Fruit fly (Drosophila melanogaster) whole organism, prepupa: ENCODE results near the gene CG46467.
A peak's percentile ranks its signal among the peaks of the same experiment; 100 is the strongest.

Source experiments
- Blimp-1 ChIP-seq: fragments of 200-800 bp; sonication (Bioruptor generic); optimal IDR thresholded peaks from 3 replicates; lab custom pipeline; 2017; ENCODE audit warnings: missing biosample characterization, missing genetic modification characterization, mild to moderate bottlenecking, moderate library complexity, missing genetic modification reagents
- CG10631 ChIP-seq: fragments of 200-800 bp; sonication (Bioruptor generic); optimal IDR thresholded peaks from 2 replicates; lab custom pipeline; 2016; ENCODE audit warnings: missing biosample characterization, missing genetic modification characterization
- CG10669 ChIP-seq: fragments of 200-800 bp; sonication (Bioruptor generic); optimal IDR thresholded peaks from 3 replicates; lab custom pipeline; 2018; ENCODE audit warnings: missing biosample characterization, mild to moderate bottlenecking, missing genetic modification characterization, moderate library complexity
- CG11294 ChIP-seq: fragments of 200-800 bp; sonication (Bioruptor generic); IDR thresholded peaks from 2 replicates; pipeline ENCODE4 v1.3.6; 2022; ENCODE audit warnings: missing biosample characterization, missing genetic modification characterization
- CG11762 ChIP-seq: fragments of 200-800 bp; sonication (Bioruptor generic); optimal IDR thresholded peaks from 3 replicates; lab custom pipeline; 2016; ENCODE audit warnings: missing biosample characterization, missing genetic modification characterization; ENCODE audit not compliant: insufficient read depth
- CG11902 ChIP-seq: fragments of 200-800 bp; sonication (Bioruptor generic); optimal IDR thresholded peaks from 3 replicates; lab custom pipeline; 2016; ENCODE audit warnings: missing biosample characterization, missing genetic modification characterization
- CG15336 ChIP-seq: fragments of 200-800 bp; sonication (Bioruptor generic); IDR thresholded peaks from 2 replicates; pipeline ENCODE4 v1.3.6; 2022; ENCODE audit warnings: missing biosample characterization, missing genetic modification characterization
- CG16779 ChIP-seq: fragments of 200-800 bp; sonication (Bioruptor generic); optimal IDR thresholded peaks from 3 replicates; lab custom pipeline; 2017; ENCODE audit warnings: missing biosample characterization, mild to moderate bottlenecking, missing genetic modification characterization
- CG3032 ChIP-seq: fragments of 200-800 bp; optimal IDR thresholded peaks from 2 replicates; lab custom pipeline; 2019; ENCODE audit warnings: missing biosample characterization, mild to moderate bottlenecking, missing genetic modification characterization, moderate library complexity
- CG31627 ChIP-seq: fragments of 200-800 bp; sonication (Bioruptor generic); optimal IDR thresholded peaks from 3 replicates; lab custom pipeline; 2016; ENCODE audit warnings: missing biosample characterization, missing genetic modification characterization
- CG32006 ChIP-seq: fragments of 200-800 bp; sonication (Bioruptor generic); optimal IDR thresholded peaks from 3 replicates; lab custom pipeline; 2017; ENCODE audit warnings: missing biosample characterization, mild to moderate bottlenecking, missing genetic modification characterization
- CG34406 ChIP-seq: fragments of 200-800 bp; sonication (Bioruptor generic); optimal IDR thresholded peaks from 3 replicates; lab custom pipeline; 2016; ENCODE audit warnings: missing biosample characterization, missing genetic modification characterization
- CG4318 ChIP-seq: fragments of 200-800 bp; sonication (Bioruptor generic); optimal IDR thresholded peaks from 3 replicates; lab custom pipeline; 2017; ENCODE audit warnings: missing biosample characterization, mild to moderate bottlenecking, missing genetic modification characterization
- CG6163 ChIP-seq: fragments of 200-800 bp; sonication (Bioruptor generic); IDR thresholded peaks from 3 replicates; pipeline ENCODE4 v1.3.6; 2022; ENCODE audit warnings: missing biosample characterization, missing genetic modification characterization
- CG6276 ChIP-seq: fragments of 200-800 bp; sonication (Bioruptor generic); optimal IDR thresholded peaks from 2 replicates; lab custom pipeline; 2017; ENCODE audit warnings: missing biosample characterization, mild to moderate bottlenecking, missing genetic modification characterization
- CG6792 ChIP-seq: fragments of 200-800 bp; sonication (Bioruptor generic); optimal IDR thresholded peaks from 3 replicates; lab custom pipeline; 2016; ENCODE audit warnings: missing biosample characterization, missing genetic modification characterization
- CG6808 ChIP-seq: fragments of 200-800 bp; sonication (Bioruptor generic); optimal IDR thresholded peaks from 3 replicates; lab custom pipeline; 2017; ENCODE audit warnings: missing biosample characterization, missing genetic modification characterization, mild to moderate bottlenecking, moderate library complexity, missing genetic modification reagents
- CG7368 ChIP-seq: fragments of 200-800 bp; sonication (Bioruptor generic); optimal IDR thresholded peaks from 3 replicates; lab custom pipeline; 2016; ENCODE audit warnings: missing biosample characterization, missing genetic modification characterization
- CG8319 ChIP-seq: fragments of 200-800 bp; sonication (Bioruptor generic); optimal IDR thresholded peaks from 3 replicates; lab custom pipeline; 2016; ENCODE audit warnings: missing biosample characterization, missing genetic modification characterization
- CG8632 ChIP-seq: fragments of 200-800 bp; sonication (Bioruptor generic); optimal IDR thresholded peaks from 3 replicates; lab custom pipeline; 2016; ENCODE audit warnings: missing biosample characterization, missing genetic modification characterization
- CG9139 ChIP-seq: fragments of 200-800 bp; sonication (Bioruptor generic); optimal IDR thresholded peaks from 3 replicates; lab custom pipeline; 2017; ENCODE audit warnings: missing biosample characterization, mild to moderate bottlenecking, missing genetic modification characterization
- Eip75B ChIP-seq: fragments of 200-800 bp; sonication (Bioruptor generic); optimal IDR thresholded peaks from 3 replicates; lab custom pipeline; 2016; ENCODE audit warnings: missing biosample characterization, missing genetic modification characterization
- Eip78C ChIP-seq: fragments of 200-800 bp; sonication (Bioruptor generic); peaks from one replicate; lab custom pipeline; 2016; ENCODE audit warnings: missing biosample characterization, missing genetic modification characterization
- Eip93F ChIP-seq: fragments of 200-800 bp; sonication (Bioruptor generic); optimal IDR thresholded peaks from 2 replicates; lab custom pipeline; 2016; ENCODE audit warnings: missing biosample characterization, mild to moderate bottlenecking, missing genetic modification characterization
- Ets21C ChIP-seq: fragments of 200-800 bp; sonication (Bioruptor generic); optimal IDR thresholded peaks from 3 replicates; lab custom pipeline; 2016; ENCODE audit warnings: missing biosample characterization, missing genetic modification characterization
- Ets96B ChIP-seq: fragments of 200-800 bp; optimal IDR thresholded peaks from 2 replicates; lab custom pipeline; 2019; ENCODE audit warnings: missing biosample characterization, mild to moderate bottlenecking, missing genetic modification characterization, moderate library complexity
- Gug ChIP-seq: fragments of 200-800 bp; sonication (Bioruptor generic); IDR thresholded peaks from 2 replicates; pipeline ENCODE4 v1.3.6; 2022; ENCODE audit warnings: missing biosample characterization, missing genetic modification characterization
- Hr38 ChIP-seq: sonication (Bioruptor generic); optimal IDR thresholded peaks from 2 replicates; lab custom pipeline; 2016; ENCODE audit warnings: missing biosample characterization, missing genetic modification characterization
- Hr39 ChIP-seq: fragments of 200-800 bp; sonication (Bioruptor generic); optimal IDR thresholded peaks from 2 replicates; lab custom pipeline; 2016; ENCODE audit warnings: missing biosample characterization, missing genetic modification characterization
- Hr4 ChIP-seq: fragments of 200-800 bp; sonication (Bioruptor generic); optimal IDR thresholded peaks from 3 replicates; lab custom pipeline; 2016; ENCODE audit warnings: missing biosample characterization, missing genetic modification characterization
- Lpt ChIP-seq: fragments of 200-800 bp; sonication (Bioruptor generic); optimal IDR thresholded peaks from 3 replicates; lab custom pipeline; 2016; ENCODE audit warnings: missing biosample characterization, missing genetic modification characterization
- OdsH ChIP-seq: fragments of 200-800 bp; sonication (Bioruptor generic); optimal IDR thresholded peaks from 3 replicates; lab custom pipeline; 2016; ENCODE audit warnings: missing biosample characterization, missing genetic modification characterization
- Smox ChIP-seq: fragments of 200-800 bp; sonication (Bioruptor generic); optimal IDR thresholded peaks from 3 replicates; lab custom pipeline; 2016; ENCODE audit warnings: missing biosample characterization, missing genetic modification characterization
- Sox14 ChIP-seq: fragments of 200-800 bp; sonication (Bioruptor generic); optimal IDR thresholded peaks from 3 replicates; lab custom pipeline; 2016; ENCODE audit warnings: missing biosample characterization, missing genetic modification characterization
- Sox15 ChIP-seq: fragments of 200-800 bp; sonication (Bioruptor generic); optimal IDR thresholded peaks from 3 replicates; lab custom pipeline; 2016; ENCODE audit warnings: missing biosample characterization, missing genetic modification characterization
- achi ChIP-seq: fragments of 200-800 bp; sonication (Bioruptor generic); optimal IDR thresholded peaks from 3 replicates; lab custom pipeline; 2016; ENCODE audit warnings: missing biosample characterization, missing genetic modification characterization
- cyc ChIP-seq: fragments of 200-800 bp; sonication (Bioruptor generic); optimal IDR thresholded peaks from 3 replicates; lab custom pipeline; 2016; ENCODE audit warnings: missing biosample characterization, missing genetic modification characterization
- dac ChIP-seq: fragments of 200-800 bp; sonication (Bioruptor generic); optimal IDR thresholded peaks from 2 replicates; lab custom pipeline; 2017; ENCODE audit warnings: missing biosample characterization, mild to moderate bottlenecking, missing genetic modification characterization
- dsx ChIP-seq: fragments of 200-800 bp; optimal IDR thresholded peaks from 3 replicates; lab custom pipeline; 2019; ENCODE audit warnings: missing biosample characterization, mild to moderate bottlenecking, missing genetic modification characterization, moderate library complexity; ENCODE audit not compliant: poor library complexity, severe bottlenecking
- eg ChIP-seq: fragments of 200-800 bp; sonication (Bioruptor generic); IDR thresholded peaks from 3 replicates; pipeline ENCODE4 v1.3.6; 2022; ENCODE audit warnings: missing biosample characterization, missing genetic modification characterization
- esn ChIP-seq: fragments of 200-800 bp; sonication (Bioruptor generic); optimal IDR thresholded peaks from 2 replicates; lab custom pipeline; 2016; ENCODE audit warnings: missing biosample characterization, mild to moderate bottlenecking, missing genetic modification characterization, moderate library complexity
- fd59A ChIP-seq: fragments of 200-800 bp; sonication (Bioruptor generic); optimal IDR thresholded peaks from 2 replicates; lab custom pipeline; 2017; ENCODE audit warnings: missing biosample characterization, mild to moderate bottlenecking, missing genetic modification characterization, missing genetic modification reagents
- fd85E ChIP-seq: fragments of 200-800 bp; sonication (Bioruptor generic); optimal IDR thresholded peaks from 3 replicates; lab custom pipeline; 2016; ENCODE audit warnings: missing biosample characterization, missing genetic modification characterization
- fkh ChIP-seq: fragments of 200-800 bp; sonication (Bioruptor generic); optimal IDR thresholded peaks from 3 replicates; lab custom pipeline; 2017; ENCODE audit warnings: missing biosample characterization, mild to moderate bottlenecking, missing genetic modification characterization, moderate library complexity
- net ChIP-seq: fragments of 200-800 bp; sonication (Bioruptor generic); optimal IDR thresholded peaks from 3 replicates; lab custom pipeline; 2016; ENCODE audit warnings: missing biosample characterization, missing genetic modification characterization
- pdm3 ChIP-seq: fragments of 200-800 bp; sonication (Bioruptor generic); optimal IDR thresholded peaks from 3 replicates; lab custom pipeline; 2016; ENCODE audit warnings: missing biosample characterization, missing genetic modification characterization
- salr ChIP-seq, 2 experiments: fragments of 200-800 bp; sonication (Bioruptor generic); optimal IDR thresholded peaks; 3 replicates each; lab custom pipeline; 2016 to 2018; ENCODE audit warnings: missing biosample characterization in 2 of 2, missing genetic modification characterization in 2 of 2, mild to moderate bottlenecking in 1 of 2
- spab ChIP-seq: fragments of 200-800 bp; sonication (Bioruptor generic); optimal IDR thresholded peaks from 2 replicates; lab custom pipeline; 2017; ENCODE audit warnings: missing biosample characterization, mild to moderate bottlenecking, missing genetic modification characterization, missing genetic modification reagents
- ss ChIP-seq, 2 experiments: fragments of 200-800 bp; sonication (Bioruptor generic); optimal IDR thresholded peaks; 2 replicates in 1 of 2; 3 replicates in 1 of 2; lab custom pipeline; 2017 to 2018; ENCODE audit warnings: mild to moderate bottlenecking in 2 of 2, missing biosample characterization in 2 of 2, missing genetic modification characterization in 2 of 2, moderate library complexity in 1 of 2
- svp ChIP-seq: fragments of 200-800 bp; sonication (Bioruptor generic); peaks from one replicate; lab custom pipeline; 2016; ENCODE audit warnings: missing biosample characterization, missing genetic modification characterization
- topi ChIP-seq: fragments of 200-800 bp; sonication (Bioruptor generic); optimal IDR thresholded peaks from 3 replicates; lab custom pipeline; 2016; ENCODE audit warnings: missing biosample characterization, missing genetic modification characterization
- vri ChIP-seq: fragments of 200-800 bp; sonication (Bioruptor generic); optimal IDR thresholded peaks from 3 replicates; lab custom pipeline; 2016; ENCODE audit warnings: missing biosample characterization, mild to moderate bottlenecking, missing genetic modification characterization

The CG46467 gene

dm6 chr3R:9954648-9955290 lies 80.3 kb downstream of the CG46467 start:
- TF ChIP-seq CG8632 (no peak), Lpt (GFP tag; lab: Kevin White, UChicago) (no peak), Eip75B (GFP tag; lab: Kevin White, UChicago) (peak; percentile 19), Sox14 (peak; percentile 13), vri (GFP tag; lab: Kevin White, UChicago) (peak; percentile 79), dac (GFP tag; lab: Kevin White, UChicago) (no peak), OdsH (no peak), CG6163 (GFP tag; lab: Robert Waterston, UW) (peak; percentile 24; the same call in 1 of the 3 replicates), CG31627 (GFP tag; lab: Kevin White, UChicago) (no peak), achi (GFP tag; lab: Kevin White, UChicago) (no peak), cyc (GFP tag; lab: Kevin White, UChicago) (no peak), CG7368 (no peak), Gug (GFP tag; lab: Robert Waterston, UW) (no peak), CG10631 (GFP tag; lab: Kevin White, UChicago) (no peak), Hr38 (no peak), Eip93F (GFP tag; lab: Kevin White, UChicago) (peak; percentile 53), CG11902 (GFP tag; lab: Kevin White, UChicago) (no peak), CG11762 (GFP tag; lab: Kevin White, UChicago) (no peak), Ets96B (tag; lab: Kevin White, UChicago) (no peak), fd85E (no peak), CG15336 (0 out of 2 replicates have a peak, but pooled peaks have one; percentile 18), pdm3 (no peak), esn (GFP tag; lab: Kevin White, UChicago) (no peak), CG34406 (GFP tag; lab: Kevin White, UChicago) (no peak), fkh (GFP tag; lab: Kevin White, UChicago) (no peak), Sox15 (no peak), CG3032 (tag; lab: Kevin White, UChicago) (no peak), spab (no peak), Smox (no peak), Hr39 (no peak), CG6276 (no peak), CG8319 (GFP tag; lab: Kevin White, UChicago) (no peak), CG6808 (GFP tag; lab: Kevin White, UChicago) (peak; percentile 25), CG16779 (tag; lab: Kevin White, UChicago) (peak; percentile 38), svp (GFP tag; lab: Kevin White, UChicago) (peak; percentile 93), CG32006 (GFP tag; lab: Kevin White, UChicago) (no peak), CG6792 (GFP tag; lab: Kevin White, UChicago) (no peak), CG11294 (GFP tag; lab: Robert Waterston, UW) (no peak), ss (GFP tag; optimal IDR thresholded peaks at IDR 0.05; lab: Kevin White, UChicago) (peak; percentile 25), CG10669 (no peak), CG4318 (GFP tag; lab: Kevin White, UChicago) (no peak), salr (GFP tag; optimal IDR thresholded peaks at IDR 0.05; lab: Kevin White, UChicago) (no peak), Ets21C (GFP tag; lab: Kevin White, UChicago) (no peak), Blimp-1 (no peak), Eip78C (peak; percentile 77), net (GFP tag; lab: Kevin White, UChicago) (peak; percentile 10), dsx (GFP tag; lab: Kevin White, UChicago) (peak; percentile 9), CG9139 (GFP tag; lab: Kevin White, UChicago) (no peak), eg (GFP tag; lab: Robert Waterston, UW) (no peak), topi (GFP tag; lab: Kevin White, UChicago) (no peak), Hr4 (GFP tag; lab: Kevin White, UChicago) (no peak), fd59A (GFP tag; lab: Kevin White, UChicago) (no peak)
